Fruit fly (Drosophila melanogaster) whole organism, pupa: ENCODE data around the gene rno.
A peak's percentile ranks its signal among the peaks of the same experiment; 100 is the strongest.

Experiments used
- CG10348 ChIP-seq: fragments of 200-800 bp; sonication (Bioruptor generic); IDR thresholded peaks from 2 replicates; pipeline ENCODE4 v1.3.6; 2022; ENCODE audit warnings: missing biosample characterization, missing genetic modification characterization
- CG12605 ChIP-seq: fragments of 200-800 bp; sonication (Bioruptor generic); IDR thresholded peaks from 2 replicates; pipeline ENCODE4 v1.3.6; 2022; ENCODE audit warnings: missing biosample characterization, missing genetic modification characterization
- CG13204 ChIP-seq: fragments of 200-800 bp; sonication (Bioruptor generic); optimal IDR thresholded peaks from 2 replicates; lab custom pipeline; 2018; ENCODE audit warnings: missing biosample characterization, mild to moderate bottlenecking, missing genetic modification characterization, moderate library complexity
- CG14655 ChIP-seq: fragments of 200-800 bp; sonication (Bioruptor generic); optimal IDR thresholded peaks from 3 replicates; lab custom pipeline; 2017; ENCODE audit warnings: mild to moderate bottlenecking, missing biosample characterization, missing genetic modification reagents, missing genetic modification characterization
- CG15710 ChIP-seq: fragments of 200-800 bp; sonication (Bioruptor generic); optimal IDR thresholded peaks from 2 replicates; lab custom pipeline; 2018; ENCODE audit warnings: missing biosample characterization, mild to moderate bottlenecking, missing genetic modification characterization, moderate library complexity
- CG17806 ChIP-seq: fragments of 200-800 bp; sonication (Bioruptor generic); optimal IDR thresholded peaks from 2 replicates; lab custom pipeline; 2018; ENCODE audit warnings: missing biosample characterization, mild to moderate bottlenecking, missing genetic modification characterization, moderate library complexity
- CG32121 ChIP-seq: fragments of 200-800 bp; sonication (Bioruptor generic); IDR thresholded peaks from 2 replicates; pipeline ENCODE4 v1.3.6; 2022; ENCODE audit warnings: missing biosample characterization, missing genetic modification characterization
- CG34367 ChIP-seq: fragments of 200-800 bp; sonication (Bioruptor generic); optimal IDR thresholded peaks from 2 replicates; lab custom pipeline; 2018; ENCODE audit warnings: missing biosample characterization, mild to moderate bottlenecking, missing genetic modification characterization
- CG4496 ChIP-seq: fragments of 200-800 bp; sonication (Bioruptor generic); IDR thresholded peaks from 3 replicates; pipeline ENCODE4 v1.3.6; 2022; ENCODE audit warnings: missing biosample characterization, missing genetic modification characterization
- CG8159 ChIP-seq: fragments of 200-800 bp; sonication (Bioruptor generic); optimal IDR thresholded peaks from 3 replicates; lab custom pipeline; 2018; ENCODE audit warnings: missing biosample characterization, mild to moderate bottlenecking, missing genetic modification characterization, moderate library complexity
- CG8301 ChIP-seq: fragments of 200-800 bp; sonication (Bioruptor generic); optimal IDR thresholded peaks from 2 replicates; lab custom pipeline; 2018; ENCODE audit warnings: missing biosample characterization, mild to moderate bottlenecking, missing genetic modification characterization
- CG9948 ChIP-seq: fragments of 200-800 bp; sonication (Bioruptor generic); optimal IDR thresholded peaks from 2 replicates; lab custom pipeline; 2018; ENCODE audit warnings: missing biosample characterization, mild to moderate bottlenecking, missing genetic modification characterization, moderate library complexity
- D1 ChIP-seq: fragments of 200-800 bp; sonication (Bioruptor generic); optimal IDR thresholded peaks from 2 replicates; lab custom pipeline; 2018; ENCODE audit warnings: missing biosample characterization, mild to moderate bottlenecking, missing genetic modification characterization, moderate library complexity
- EcR ChIP-seq: fragments of 200-800 bp; sonication (Bioruptor generic); optimal IDR thresholded peaks from 3 replicates; lab custom pipeline; 2019; ENCODE audit warnings: missing biosample characterization, missing genetic modification characterization, mild to moderate bottlenecking, moderate library complexity, missing genetic modification reagents
- Ets98B ChIP-seq: fragments of 200-800 bp; sonication (Bioruptor generic); IDR thresholded peaks from 2 replicates; pipeline ENCODE4 v1.3.6; 2022; ENCODE audit warnings: missing biosample characterization, missing genetic modification characterization
- Pif1A ChIP-seq: fragments of 200-800 bp; sonication (Bioruptor generic); optimal IDR thresholded peaks from 3 replicates; lab custom pipeline; 2016; ENCODE audit warnings: missing biosample characterization, missing genetic modification characterization
- Pif1B ChIP-seq: fragments of 200-800 bp; sonication (Bioruptor generic); optimal IDR thresholded peaks from 3 replicates; lab custom pipeline; 2016; ENCODE audit warnings: missing biosample characterization, missing genetic modification characterization
- Snoo ChIP-seq: fragments of 200-800 bp; sonication (Bioruptor generic); optimal IDR thresholded peaks from 3 replicates; lab custom pipeline; 2017; ENCODE audit warnings: missing biosample characterization, mild to moderate bottlenecking, missing genetic modification characterization, inconsistent platforms
- fd96Ca ChIP-seq: fragments of 200-800 bp; sonication (Bioruptor generic); IDR thresholded peaks from 3 replicates; pipeline ENCODE4 v1.3.6; 2022; ENCODE audit warnings: missing biosample characterization, missing genetic modification characterization
- gl ChIP-seq: fragments of 200-800 bp; sonication (Bioruptor generic); optimal IDR thresholded peaks from 2 replicates; lab custom pipeline; 2018; ENCODE audit warnings: missing biosample characterization, mild to moderate bottlenecking, missing genetic modification characterization
- rn ChIP-seq: fragments of 200-800 bp; sonication (Bioruptor generic); IDR thresholded peaks from 2 replicates; pipeline ENCODE4 v1.3.6; 2022; ENCODE audit warnings: missing biosample characterization, missing genetic modification characterization

Gene rno

DNA sequence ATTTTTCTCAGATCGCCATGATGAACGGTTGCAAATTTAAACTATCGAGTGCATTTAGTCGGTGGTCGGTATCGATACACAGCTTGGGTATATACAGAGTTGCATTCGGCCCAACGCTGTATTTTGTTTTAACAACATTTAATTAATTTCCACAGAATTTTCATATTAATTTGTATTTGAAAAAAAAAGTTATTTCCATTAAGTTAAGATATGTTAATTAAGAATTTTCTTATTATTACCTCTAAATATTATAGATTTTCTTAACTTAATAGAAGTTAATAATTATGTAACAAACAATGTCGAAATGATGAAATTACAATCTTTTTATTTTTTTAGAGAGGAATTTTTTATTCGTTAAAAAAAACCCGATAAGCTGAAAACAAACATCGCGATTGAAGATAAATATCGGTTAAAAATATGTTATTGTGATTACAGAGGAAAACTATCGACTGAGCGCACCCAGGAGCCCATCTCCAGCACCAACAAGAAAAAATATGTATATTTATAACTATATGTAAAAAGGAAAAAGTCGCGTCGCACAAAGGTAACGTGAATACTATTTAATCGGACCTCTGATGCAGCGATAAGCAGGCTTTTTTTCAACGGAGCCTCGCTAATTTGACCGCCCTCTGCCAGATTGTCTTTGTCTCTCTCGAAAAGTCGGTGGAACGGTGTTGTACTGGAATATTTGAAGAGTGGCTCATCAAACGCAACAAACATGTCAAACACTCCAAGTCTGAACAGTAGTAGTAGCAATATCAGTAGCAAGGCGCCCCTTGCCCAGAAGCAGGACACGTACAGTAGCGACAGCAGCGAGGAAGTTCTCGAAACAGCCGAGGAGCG is at the start of gene rno, which contains the start of gene mri:
rno (minus strand) TSS at position 9 of the 843 bp plus-strand sequence.
mri (plus strand) TSS at position 421 of the 843 bp plus-strand sequence.
- TF ChIP-seq fd96Ca (no peak; the same call in 1 of the 3 replicates), Pif1A (GFP tag; lab: Kevin White, UChicago) (no peak), CG4496 (GFP tag; lab: Robert Waterston, UW) (peak; percentile 64; the same call in 1 of the 3 replicates), Ets98B (GFP tag; lab: Robert Waterston, UW) (peak; percentile 36; the same call in 1 of the 2 replicates), rn (GFP tag; lab: Robert Waterston, UW) (peak; percentile 58), CG13204 (GFP tag; lab: Kevin White, UChicago) (no peak), CG34367 (tag; lab: Kevin White, UChicago) (peak; percentile 41), CG9948 (tag; lab: Kevin White, UChicago) (peak; percentile 53), CG12605 (GFP tag; lab: Robert Waterston, UW) (no peak), CG8159 (peak; percentile 66), EcR (GFP tag; lab: Kevin White, UChicago) (no peak), CG14655 (GFP tag; lab: Kevin White, UChicago) (no peak), Pif1B (GFP tag; lab: Kevin White, UChicago) (no peak), CG17806 (tag; lab: Kevin White, UChicago) (peak; percentile 44), D1 (no peak), CG10348 (GFP tag; lab: Robert Waterston, UW) (no peak), Snoo (tag; lab: Kevin White, UChicago) (peak; percentile 22), gl (tag; lab: Kevin White, UChicago) (no peak), CG32121 (GFP tag; lab: Robert Waterston, UW) (no peak), CG8301 (tag; lab: Kevin White, UChicago) (no peak), CG15710 (tag; lab: Kevin White, UChicago) (peak; percentile 61)
- TF ChIP-seq, all 21 proteins: peak for 9

DNA sequence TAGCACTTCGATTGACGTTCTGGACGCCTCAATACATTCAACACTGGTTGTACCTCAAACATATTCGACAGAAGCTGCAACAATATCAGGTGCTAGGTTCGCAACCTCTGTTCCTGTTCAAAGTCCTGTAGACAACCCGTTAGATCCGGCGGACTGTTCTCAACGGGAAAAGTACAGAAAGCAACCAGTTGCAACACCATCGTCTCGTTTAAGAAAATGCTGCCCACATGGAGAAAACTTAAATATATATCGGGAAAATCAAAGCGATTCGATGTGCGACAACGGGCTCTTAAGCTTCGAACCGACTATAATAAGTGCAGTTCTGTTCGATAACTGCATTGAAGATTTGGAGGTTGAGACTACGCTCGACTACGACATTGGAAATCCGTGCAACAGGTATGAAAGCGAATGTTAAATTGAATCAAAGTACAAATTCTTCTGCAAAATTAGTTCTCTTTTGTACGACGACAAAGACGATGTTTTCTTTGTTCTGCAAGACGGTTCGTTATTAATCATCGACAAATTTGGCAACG is 48.7 kb upstream of the rno start:
- TF ChIP-seq CG13204 (GFP tag; lab: Kevin White, UChicago), result no peak
- no peak for TF ChIP-seq EcR (GFP tag; lab: Kevin White, UChicago)
- TF ChIP-seq CG15710 (tag; lab: Kevin White, UChicago), result no peak
- no peak for TF ChIP-seq CG14655 (GFP tag; lab: Kevin White, UChicago)
- no peak for TF ChIP-seq CG8159
- no peak for TF ChIP-seq gl (tag; lab: Kevin White, UChicago)
- no peak for TF ChIP-seq fd96Ca
- TF ChIP-seq CG4496 (GFP tag; lab: Robert Waterston, UW), result no peak
- no peak for TF ChIP-seq CG9948 (tag; lab: Kevin White, UChicago)
- TF ChIP-seq Pif1B (GFP tag; lab: Kevin White, UChicago), result no peak
- no peak for TF ChIP-seq D1
- no peak for TF ChIP-seq Ets98B (GFP tag; lab: Robert Waterston, UW)
- no peak for TF ChIP-seq Pif1A (GFP tag; lab: Kevin White, UChicago)
- no peak for TF ChIP-seq CG32121 (GFP tag; lab: Robert Waterston, UW)
- TF ChIP-seq Snoo (tag; lab: Kevin White, UChicago), result no peak

dm6 chr3L:247482-248225 is 48.1 kb upstream of the rno start, which contains the start of gene mthl14:
mthl14 (plus strand) TSS chr3L:247491.
- TF ChIP-seq CG14655 (GFP tag; lab: Kevin White, UChicago), result no peak
- no peak for TF ChIP-seq Snoo (tag; lab: Kevin White, UChicago)
- TF ChIP-seq CG12605 (GFP tag; lab: Robert Waterston, UW), result no peak
- TF ChIP-seq Ets98B (GFP tag; lab: Robert Waterston, UW), result no peak
- no peak for TF ChIP-seq CG17806 (tag; lab: Kevin White, UChicago)
- TF ChIP-seq CG9948 (tag; lab: Kevin White, UChicago), result no peak
- TF ChIP-seq fd96Ca, result no peak
- no peak for TF ChIP-seq CG13204 (GFP tag; lab: Kevin White, UChicago)
- no peak for TF ChIP-seq Pif1A (GFP tag; lab: Kevin White, UChicago)
- TF ChIP-seq, all 21 proteins: peak for 0

DNA sequence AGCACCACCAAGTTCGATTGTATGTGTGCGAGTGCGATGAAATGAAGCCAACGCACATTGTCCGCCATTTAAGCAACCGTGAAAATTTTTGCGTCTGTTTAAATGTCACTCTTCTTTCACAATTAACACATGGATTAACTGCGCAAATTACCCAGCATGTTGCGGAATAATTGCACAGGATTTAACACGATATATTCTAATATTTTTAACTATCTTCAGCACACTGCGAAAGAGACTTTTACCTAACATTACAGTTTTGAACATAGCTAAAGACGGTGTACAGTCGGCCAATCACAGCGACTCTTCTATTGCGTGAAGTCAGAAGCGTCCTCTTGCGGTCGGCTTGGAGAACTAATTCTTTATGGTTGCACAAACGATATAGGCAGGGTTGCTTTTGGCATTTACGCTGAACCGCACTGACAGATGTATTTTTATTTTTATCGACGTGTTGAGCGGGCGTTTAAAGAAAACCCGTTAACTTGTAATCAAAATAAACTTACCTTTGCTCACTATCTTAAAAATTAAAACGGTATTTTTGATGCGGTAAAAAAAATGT is 47.2 kb upstream of the rno start:
- no peak for TF ChIP-seq CG8159
- TF ChIP-seq CG17806 (tag; lab: Kevin White, UChicago), result peak; percentile 5
- TF ChIP-seq EcR (GFP tag; lab: Kevin White, UChicago), result no peak
- TF ChIP-seq CG14655 (GFP tag; lab: Kevin White, UChicago), result no peak
- TF ChIP-seq CG32121 (GFP tag; lab: Robert Waterston, UW), result peak; percentile 35; the same call in 1 of the 2 replicates
- TF ChIP-seq D1, result no peak
- no peak for TF ChIP-seq rn (GFP tag; lab: Robert Waterston, UW)
- TF ChIP-seq CG9948 (tag; lab: Kevin White, UChicago), result no peak
- TF ChIP-seq CG34367 (tag; lab: Kevin White, UChicago), result peak; percentile 47
- peak; percentile 44 for TF ChIP-seq Snoo (tag; lab: Kevin White, UChicago)
- TF ChIP-seq, all 21 proteins: peak for 4
